Worm (Caenorhabditis elegans) whole organism, late embryonic: ENCODE results near the gene srh-40.

Experiments used
- C08G9.2 ChIP-seq: sonication (generic microtip); optimal IDR thresholded peaks from 2 replicates; lab custom pipeline; 2016; ENCODE audit warnings: mild to moderate bottlenecking, missing genetic modification characterization, moderate library complexity, missing compliant biosample characterization
- F13H6.1 ChIP-seq: sonication (generic microtip); optimal IDR thresholded peaks from 2 replicates; lab custom pipeline; 2016; ENCODE audit warnings: missing genetic modification characterization, missing compliant biosample characterization
- T23F11.4 ChIP-seq: fragments of 200-800 bp; sonication (Bioruptor generic); optimal IDR thresholded peaks from 2 replicates; lab custom pipeline; 2018; ENCODE audit warnings: mild to moderate bottlenecking, missing genetic modification characterization, missing compliant biosample characterization
- Y22D7AL.16 ChIP-seq: sonication (generic microtip); optimal IDR thresholded peaks from 2 replicates; lab custom pipeline; 2016; ENCODE audit warnings: missing genetic modification characterization, missing compliant biosample characterization
- ama-1 ChIP-seq: fragments of 150-350 bp; optimal IDR thresholded peaks from 2 replicates; lab custom pipeline; 2014
- ceh-14 ChIP-seq: sonication (generic microtip); optimal IDR thresholded peaks from 2 replicates; lab custom pipeline; 2016; ENCODE audit warnings: missing genotype, missing genetic modification characterization, missing compliant biosample characterization
- ceh-18 ChIP-seq: sonication (generic microtip); optimal IDR thresholded peaks from 2 replicates; lab custom pipeline; 2016; ENCODE audit warnings: missing genetic modification characterization, missing compliant biosample characterization
- ceh-19 ChIP-seq: fragments of 200-800 bp; sonication (Bioruptor generic); optimal IDR thresholded peaks from 2 replicates; lab custom pipeline; 2018; ENCODE audit warnings: mild to moderate bottlenecking, missing genetic modification characterization, missing compliant biosample characterization
- ceh-22 ChIP-seq: sonication (generic microtip); optimal IDR thresholded peaks from 2 replicates; lab custom pipeline; 2017; ENCODE audit warnings: missing biosample characterization, missing genetic modification characterization
- ceh-24 ChIP-seq: sonication (generic microtip); optimal IDR thresholded peaks from 2 replicates; lab custom pipeline; 2016; ENCODE audit warnings: mild to moderate bottlenecking, missing genetic modification characterization, missing compliant biosample characterization
- ceh-34 ChIP-seq: sonication (generic microtip); optimal IDR thresholded peaks from 2 replicates; lab custom pipeline; 2016; ENCODE audit warnings: mild to moderate bottlenecking, missing genetic modification characterization, missing compliant biosample characterization
- ceh-48 ChIP-seq: sonication (generic microtip); optimal IDR thresholded peaks from 2 replicates; lab custom pipeline; 2016; ENCODE audit warnings: missing genetic modification characterization, inconsistent platforms, missing compliant biosample characterization
- ceh-6 ChIP-seq: fragments of 200-800 bp; sonication (Bioruptor generic); optimal IDR thresholded peaks from 2 replicates; lab custom pipeline; 2018; ENCODE audit warnings: mild to moderate bottlenecking, missing genetic modification characterization, missing compliant biosample characterization
- elt-2 ChIP-seq: sonication (generic microtip); optimal IDR thresholded peaks from 2 replicates; lab custom pipeline; 2016; ENCODE audit warnings: missing genetic modification reagents, missing genetic modification characterization, missing compliant biosample characterization
- elt-4 ChIP-seq: sonication (generic microtip); optimal IDR thresholded peaks from 2 replicates; lab custom pipeline; 2016; ENCODE audit warnings: missing genetic modification characterization, missing compliant biosample characterization
- ets-4 ChIP-seq: sonication (generic microtip); optimal IDR thresholded peaks from 2 replicates; lab custom pipeline; 2016; ENCODE audit warnings: missing genetic modification characterization, missing compliant biosample characterization
- fkh-6 ChIP-seq: sonication (generic microtip); optimal IDR thresholded peaks from 2 replicates; lab custom pipeline; 2016; ENCODE audit warnings: missing genetic modification characterization, missing compliant biosample characterization
- hlh-13 ChIP-seq: fragments of 200-800 bp; sonication (Bioruptor generic); optimal IDR thresholded peaks from 2 replicates; lab custom pipeline; 2018; ENCODE audit warnings: mild to moderate bottlenecking, missing genetic modification characterization, missing compliant biosample characterization
- hlh-15 ChIP-seq: sonication (generic microtip); optimal IDR thresholded peaks from 2 replicates; lab custom pipeline; 2016; ENCODE audit warnings: missing genetic modification characterization, missing compliant biosample characterization
- lim-6 ChIP-seq: sonication (generic microtip); optimal IDR thresholded peaks from 2 replicates; lab custom pipeline; 2016; ENCODE audit warnings: missing genetic modification characterization, missing compliant biosample characterization
- madf-2 ChIP-seq: sonication (generic microtip); optimal IDR thresholded peaks from 2 replicates; lab custom pipeline; 2017; ENCODE audit warnings: missing genetic modification characterization, missing compliant biosample characterization
- pax-1 ChIP-seq: fragments of 150-350 bp; optimal IDR thresholded peaks from 2 replicates; lab custom pipeline; 2014; ENCODE audit warnings: missing biosample characterization, missing genetic modification characterization
- pha-4 ChIP-seq: fragments of 150-350 bp; optimal IDR thresholded peaks from 2 replicates; lab custom pipeline; 2018; ENCODE audit warnings: missing biosample characterization, missing genetic modification reagents, missing genetic modification characterization
- pqm-1 ChIP-seq: sonication (generic microtip); optimal IDR thresholded peaks from 2 replicates; lab custom pipeline; 2016; ENCODE audit warnings: missing genetic modification characterization, missing compliant biosample characterization
- pros-1 ChIP-seq: fragments of 150-350 bp; optimal IDR thresholded peaks from 2 replicates; lab custom pipeline; 2014; ENCODE audit warnings: missing biosample characterization, missing genetic modification reagents, missing genetic modification characterization
- sdc-2 ChIP-seq: sonication (generic microtip); optimal IDR thresholded peaks from 2 replicates; lab custom pipeline; 2016; ENCODE audit warnings: missing genotype, missing genetic modification characterization, missing compliant biosample characterization
- sox-4 ChIP-seq: sonication (generic microtip); optimal IDR thresholded peaks from 2 replicates; lab custom pipeline; 2017; ENCODE audit warnings: mild to moderate bottlenecking, missing genetic modification characterization, inconsistent platforms, missing compliant biosample characterization
- tbx-2 ChIP-seq: sonication (generic microtip); optimal IDR thresholded peaks from 2 replicates; lab custom pipeline; 2016; ENCODE audit warnings: missing genetic modification characterization, missing compliant biosample characterization
- unc-42 ChIP-seq: sonication (generic microtip); optimal IDR thresholded peaks from 2 replicates; lab custom pipeline; 2016; ENCODE audit warnings: missing genotype, missing genetic modification characterization, missing compliant biosample characterization
- unc-55 ChIP-seq: sonication (generic microtip); optimal IDR thresholded peaks from 2 replicates; lab custom pipeline; 2017; ENCODE audit warnings: missing biosample characterization, missing genetic modification reagents, missing genetic modification characterization

Gene srh-40

ce11 chrIII:6625317-6625716 lies 14.7 kb downstream of the srh-40 start (continued):
- TF ChIP-seq ceh-34 (tag; lab: Kevin White, UChicago) (peak; percentile 22), pax-1 (tag; lab: Kevin White, UChicago) (no peak), ceh-14 (tag; lab: Kevin White, UChicago) (no peak), ets-4 (tag; lab: Kevin White, UChicago) (peak; percentile 32), T23F11.4 (GFP tag; lab: Kevin White, UChicago) (no peak), elt-2 (tag; lab: Kevin White, UChicago) (peak; percentile 12), unc-55 (no peak)

- TF ChIP-seq ceh-48 (tag; lab: Kevin White, UChicago) = no peak
- no peak for TF ChIP-seq Y22D7AL.16 (tag; lab: Kevin White, UChicago)
- no peak for TF ChIP-seq pha-4
- no peak for TF ChIP-seq pqm-1
- TF ChIP-seq madf-2 (tag; lab: Kevin White, UChicago) = no peak
- TF ChIP-seq ceh-6 (GFP tag; lab: Kevin White, UChicago) = no peak
- no peak for TF ChIP-seq F13H6.1
- TF ChIP-seq sdc-2 (tag; lab: Kevin White, UChicago) = no peak
- no peak for TF ChIP-seq lim-6 (tag; lab: Kevin White, UChicago)
- TF ChIP-seq elt-4 (tag; lab: Kevin White, UChicago) = no peak
- TF ChIP-seq ama-1 (lab: Kevin White, UChicago) = no peak
- TF ChIP-seq C08G9.2 (tag; lab: Kevin White, UChicago) = no peak
- no peak for TF ChIP-seq ceh-22 (tag; lab: Kevin White, UChicago)
- TF ChIP-seq pax-1 (tag; lab: Kevin White, UChicago) = no peak
- TF ChIP-seq ceh-24 (tag; lab: Kevin White, UChicago) = no peak
- no peak for TF ChIP-seq hlh-15 (tag; lab: Kevin White, UChicago)
- TF ChIP-seq, all 69 proteins: peak for 0
Measured at ce11 chrIII:6639028-6639427, 28.4 kb downstream of the srh-40 start.

DNA sequence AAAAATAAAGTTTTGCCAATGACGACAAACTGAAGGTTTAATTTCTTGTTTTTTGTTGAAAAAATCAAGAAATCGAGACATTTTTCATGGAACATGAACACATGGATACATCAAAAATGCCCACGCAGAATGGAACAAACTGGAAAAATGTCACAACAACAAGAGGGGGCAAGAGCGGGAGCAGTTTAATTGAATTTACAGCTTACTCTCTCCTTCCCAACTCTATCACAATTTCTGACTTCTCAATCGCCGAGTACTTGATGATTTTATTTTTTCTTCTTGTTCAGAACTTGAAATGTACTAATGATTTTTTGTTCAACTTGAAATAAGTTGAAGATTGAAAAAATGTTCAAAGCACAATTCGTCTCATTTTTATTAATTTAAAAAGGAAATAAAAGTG lies 34.7 kb downstream of the srh-40 start:
- TF ChIP-seq unc-42 (tag; lab: Kevin White, UChicago) (peak; percentile 63), C08G9.2 (tag; lab: Kevin White, UChicago) (no peak)

ce11 chrIII:6646898-6647297 lies 36.3 kb downstream of the srh-40 start:
- TF ChIP-seq ceh-19 (GFP tag; lab: Kevin White, UChicago) (no peak), ceh-18 (tag; lab: Kevin White, UChicago) (no peak), T23F11.4 (GFP tag; lab: Kevin White, UChicago) (no peak), elt-4 (tag; lab: Kevin White, UChicago) (no peak), fkh-6 (tag; lab: Kevin White, UChicago) (no peak), hlh-13 (GFP tag; lab: Kevin White, UChicago) (no peak), lim-6 (tag; lab: Kevin White, UChicago) (no peak), unc-42 (tag; lab: Kevin White, UChicago) (peak; percentile 91)
- TF ChIP-seq, all 69 proteins: peak for 1

- no peak for TF ChIP-seq ceh-22 (tag; lab: Kevin White, UChicago)
- TF ChIP-seq hlh-13 (GFP tag; lab: Kevin White, UChicago) = no peak
- peak; percentile 50 for TF ChIP-seq unc-42 (tag; lab: Kevin White, UChicago)
- no peak for TF ChIP-seq ceh-48 (tag; lab: Kevin White, UChicago)
Measured at ce11 chrIII:6647568-6647967, 36.9 kb downstream of the srh-40 start.

- TF ChIP-seq pros-1 (no peak), sox-4 (no peak), tbx-2 (no peak), hlh-15 (tag; lab: Kevin White, UChicago) (no peak), ceh-18 (tag; lab: Kevin White, UChicago) (no peak), T23F11.4 (GFP tag; lab: Kevin White, UChicago) (no peak)
- TF ChIP-seq, all 69 proteins: peak for 0
Measured at ce11 chrIII:6651983-6652382, 41.4 kb downstream of the srh-40 start, which contains the start of gene pdfr-1. pdfr-1 (minus strand) TSS chrIII:6652083.
